Worm (Caenorhabditis elegans) whole organism, L4 larva: Measurements from ENCODE around the gene ocr-2.

Experiments used
- D1046.2 ChIP-seq: fragments of 200-800 bp; sonication (Bioruptor generic); IDR thresholded peaks from 2 replicates; pipeline ENCODE4 v1.3.6; 2022; ENCODE audit warnings: missing genetic modification characterization, missing compliant biosample characterization
- ama-1 ChIP-seq: fragments of 150-350 bp; optimal IDR thresholded peaks from 2 replicates; lab custom pipeline; 2014; ENCODE audit warnings: inconsistent platforms, mixed read lengths
- ceh-44 ChIP-seq: fragments of 200-800 bp; sonication (Bioruptor generic); IDR thresholded peaks from 2 replicates; pipeline ENCODE4 v1.3.6; 2022; ENCODE audit warnings: missing genetic modification reagents, missing genetic modification characterization, missing compliant biosample characterization
- ceh-62 ChIP-seq: sonication (generic microtip); optimal IDR thresholded peaks from 2 replicates; lab custom pipeline; 2017; ENCODE audit warnings: missing biosample characterization, missing genetic modification characterization
- dpl-1 ChIP-seq: fragments of 150-350 bp; optimal IDR thresholded peaks from 2 replicates; lab custom pipeline; 2014; ENCODE audit warnings: missing biosample characterization, missing genetic modification reagents, missing genetic modification characterization
- fkh-10 ChIP-seq: fragments of 150-350 bp; optimal IDR thresholded peaks from 2 replicates; lab custom pipeline; 2014; ENCODE audit warnings: missing biosample characterization, missing genetic modification reagents, missing genetic modification characterization
- hlh-30 ChIP-seq: sonication (generic microtip); optimal IDR thresholded peaks from 2 replicates; lab custom pipeline; 2017; ENCODE audit warnings: antibody characterized with exemption, mild to moderate bottlenecking, missing genetic modification characterization, missing compliant biosample characterization; ENCODE audit not compliant: insufficient read depth
- lin-29 ChIP-seq: fragments of 200-800 bp; sonication (Bioruptor generic); IDR thresholded peaks from 2 replicates; pipeline ENCODE4 v1.3.6; 2022; ENCODE audit warnings: missing genetic modification reagents, missing genetic modification characterization, missing compliant biosample characterization
- nhr-25 ChIP-seq: sonication (generic microtip); optimal IDR thresholded peaks from 2 replicates; lab custom pipeline; 2017; ENCODE audit warnings: missing genetic modification characterization, mild to moderate bottlenecking, missing compliant biosample characterization, antibody characterized with exemption, moderate library complexity, borderline replicate concordance; ENCODE audit not compliant: insufficient read depth
- pha-4 ChIP-seq, 2 experiments: fragments of 150-350 bp in 1 of 2; fragments of 200-800 bp in 1 of 2; sonication (Bioruptor generic) in 1 of 2; IDR thresholded peaks in 1 of 2; optimal IDR thresholded peaks in 1 of 2; 2 replicates each; pipeline versions ENCODE4 v1.3.6 to Lab custom; 2014 to 2022; ENCODE audit warnings: missing genetic modification characterization in 2 of 2, missing genetic modification reagents in 2 of 2, missing biosample characterization in 1 of 2, missing compliant biosample characterization in 1 of 2
- pqm-1 ChIP-seq: sonication (generic microtip); optimal IDR thresholded peaks from 2 replicates; lab custom pipeline; 2017; ENCODE audit warnings: missing biosample characterization, missing genetic modification characterization
- snpc-4 ChIP-seq: fragments of 150-350 bp; optimal IDR thresholded peaks from 2 replicates; lab custom pipeline; 2014; ENCODE audit warnings: missing biosample characterization, missing genetic modification characterization
- ztf-11 ChIP-seq: fragments of 150-350 bp; optimal IDR thresholded peaks from 2 replicates; lab custom pipeline; 2014; ENCODE audit warnings: missing biosample characterization, missing genetic modification characterization

DNA sequence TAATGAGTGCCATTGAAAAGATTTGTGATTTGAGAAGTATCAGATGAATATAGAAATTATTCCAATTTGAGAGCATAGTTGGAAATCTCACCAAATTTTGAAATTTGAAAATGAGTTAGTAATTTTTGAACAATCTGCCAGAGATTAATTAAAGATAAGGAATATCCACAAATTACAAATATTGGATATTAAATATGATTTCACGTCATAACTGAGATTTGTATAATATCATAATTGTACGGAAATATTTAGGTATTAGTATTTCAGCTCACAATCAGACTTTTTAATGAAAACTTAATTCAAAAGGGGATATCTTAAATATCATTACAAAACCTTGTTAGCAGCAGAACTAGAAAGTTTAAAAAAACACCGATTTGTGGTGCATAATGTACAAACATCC lies 40.0 kb upstream of the ocr-2 start, which contains the start of gene K07H8.7:
- TF ChIP-seq lin-29 (no peak), hlh-30 (tag; lab: Kevin White, UChicago) (no peak), ztf-11 (tag; lab: Kevin White, UChicago) (no peak), snpc-4 (tag; lab: Kevin White, UChicago) (no peak), pqm-1 (tag; lab: Kevin White, UChicago) (no peak), dpl-1 (no peak), pha-4 (GFP tag; IDR thresholded peaks at IDR 0.05; lab: Robert Waterston, UW) (no peak), pha-4 (tag; optimal IDR thresholded peaks at IDR 0.05; lab: Kevin White, UChicago) (no peak), fkh-10 (no peak), ceh-44 (no peak), ceh-62 (tag; lab: Kevin White, UChicago) (no peak), nhr-25 (tag; lab: Kevin White, UChicago) (no peak), ama-1 (lab: Kevin White, UChicago) (no peak), D1046.2 (GFP tag; lab: Robert Waterston, UW) (no peak)
